Worm (Caenorhabditis elegans): ENCODE data around the gene ZK896.1.

DNA sequence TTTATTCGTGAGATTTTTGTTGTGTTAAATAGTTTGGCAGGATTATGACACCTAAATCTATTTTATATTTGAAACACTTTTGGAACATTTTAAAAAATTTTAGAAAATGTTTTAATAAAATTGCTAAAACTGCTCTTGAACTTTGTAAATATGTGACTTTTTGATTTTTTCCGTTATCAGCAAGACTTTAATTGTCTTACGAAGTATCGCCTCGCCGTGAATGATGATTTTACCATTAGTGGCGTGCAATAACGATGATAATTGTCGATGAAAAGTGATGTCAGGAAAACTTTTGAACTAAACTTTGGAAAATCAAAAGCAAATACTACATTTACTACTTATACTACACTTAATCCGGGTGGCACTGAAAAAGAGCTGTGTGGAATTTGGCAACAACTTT, 45.4 kb upstream of the ZK896.1 start:
- peak; percentile 25 for TF ChIP-seq pqm-1 (tag; optimal IDR thresholded peaks at IDR 0.05)
- TF ChIP-seq egl-43 (GFP tag; IDR thresholded peaks at IDR 0.05): no peak
- TF ChIP-seq ztf-11 (tag; optimal IDR thresholded peaks at IDR 0.05): no peak
- no peak for TF ChIP-seq zag-1 (tag; optimal IDR thresholded peaks at IDR 0.05)
- TF ChIP-seq nhr-76 (tag; optimal IDR thresholded peaks at IDR 0.05): no peak
- TF ChIP-seq ceh-62 (tag; optimal IDR thresholded peaks at IDR 0.05): no peak
- TF ChIP-seq R02D3.7 (tag; optimal IDR thresholded peaks at IDR 0.05): no peak
- TF ChIP-seq nhr-28 (tag; optimal IDR thresholded peaks at IDR 0.05): peak; percentile 66
- TF ChIP-seq lin-39 (tag; optimal IDR thresholded peaks at IDR 0.05): no peak

Measured in whole organism, L4 larva.